Worm (Caenorhabditis elegans): Measurements from ENCODE around the gene str-8.

str-8 gene

ce11 chrV:15726610-15727009 lies 28.2 kb upstream of the str-8 start, which contains the start of the genes irld-57 and sfxn-1.3:
Gene irld-57 (minus strand): TSS chrV:15726710.
Gene sfxn-1.3 (plus strand): TSS chrV:15726841.
- TF ChIP-seq rnt-1 (tag; optimal IDR thresholded peaks at IDR 0.05), result no peak
- TF ChIP-seq sdc-2 (tag; optimal IDR thresholded peaks at IDR 0.05), result no peak

DNA sequence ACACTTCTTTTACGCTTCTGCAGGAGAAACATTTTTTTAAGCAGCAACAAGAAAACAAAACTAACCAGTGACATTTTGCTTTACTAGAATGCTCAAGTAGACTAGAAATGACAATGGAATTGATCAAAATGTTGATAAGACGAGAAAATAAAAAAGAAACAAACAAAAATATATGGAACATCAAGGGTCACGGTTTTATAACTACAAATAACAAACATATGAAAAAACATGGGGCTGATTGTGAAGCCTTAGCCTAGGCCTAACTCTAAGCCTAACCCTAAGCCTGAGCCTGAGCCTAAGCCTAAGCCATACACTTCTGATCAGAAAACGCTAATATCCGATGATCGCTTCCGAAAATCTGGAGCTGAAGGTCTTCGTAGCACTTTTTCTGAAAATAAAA lies 24.4 kb upstream of the str-8 start, which contains the start of gene Y6E2A.10:
Gene Y6E2A.10, minus strand, starts transcription at position 101 of the 400 bp plus-strand sequence.
- TF ChIP-seq K09A11.1 (tag; optimal IDR thresholded peaks at IDR 0.05; ENCODE audit: insufficient read depth) (no peak), npax-4 (tag; optimal IDR thresholded peaks at IDR 0.05) (no peak), ceh-45 (GFP tag; IDR thresholded peaks at IDR 0.05) (no peak), K02D7.2 (tag; optimal IDR thresholded peaks at IDR 0.05) (no peak), syd-9 (tag; optimal IDR thresholded peaks at IDR 0.05) (no peak), fkh-10 (GFP tag; optimal IDR thresholded peaks at IDR 0.05) (no peak), lim-6 (tag; optimal IDR thresholded peaks at IDR 0.05) (no peak), ztf-16 (tag; optimal IDR thresholded peaks at IDR 0.05) (no peak), pros-1 (tag; optimal IDR thresholded peaks at IDR 0.05) (no peak), ahr-1 (tag; optimal IDR thresholded peaks at IDR 0.05) (no peak), fkh-6 (tag; optimal IDR thresholded peaks at IDR 0.05) (no peak), rnt-1 (tag; optimal IDR thresholded peaks at IDR 0.05) (no peak)

DNA sequence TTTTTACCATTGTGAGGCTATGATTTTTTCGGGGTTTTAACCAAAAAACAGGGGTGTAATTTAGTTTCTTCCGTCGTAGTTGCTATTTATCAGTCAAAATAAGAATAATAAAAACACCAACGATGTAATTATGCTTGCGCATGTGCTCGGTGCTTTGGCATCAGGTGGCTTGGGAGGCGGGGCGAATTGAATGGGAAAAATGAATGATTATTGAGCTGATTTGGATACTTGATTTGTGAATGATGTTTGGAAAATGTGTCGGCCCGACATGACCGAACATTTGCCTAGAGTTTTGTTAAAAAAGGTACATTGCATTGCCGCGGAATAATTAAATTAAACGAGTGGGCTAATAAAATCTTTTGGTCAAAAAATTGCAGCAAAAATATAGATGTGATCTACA lies 22.6 kb upstream of the str-8 start, which contains the start of gene str-38:
Gene str-38, minus strand, starts transcription at position 101 of the 400 bp plus-strand sequence.
- no peak for TF ChIP-seq ama-1 (optimal IDR thresholded peaks at IDR 0.05)
- TF ChIP-seq ceh-24 (tag; optimal IDR thresholded peaks at IDR 0.05), result no peak
- TF ChIP-seq ceh-19 (GFP tag; optimal IDR thresholded peaks at IDR 0.05), result no peak
- no peak for TF ChIP-seq eyg-1 (tag; optimal IDR thresholded peaks at IDR 0.05)
- no peak for TF ChIP-seq ceh-45 (GFP tag; IDR thresholded peaks at IDR 0.05)

- TF ChIP-seq unc-86 (tag; optimal IDR thresholded peaks at IDR 0.05), result no peak
- TF ChIP-seq ceh-9 (tag; optimal IDR thresholded peaks at IDR 0.05), result no peak
- no peak for TF ChIP-seq ceh-34 (tag; optimal IDR thresholded peaks at IDR 0.05)
- no peak for TF ChIP-seq ceh-24 (tag; optimal IDR thresholded peaks at IDR 0.05)
- TF ChIP-seq ceh-45 (GFP tag; IDR thresholded peaks at IDR 0.05), result no peak
- TF ChIP-seq tbx-2 (tag; optimal IDR thresholded peaks at IDR 0.05), result no peak
Measured at ce11 chrV:15733020-15733419, 21.8 kb upstream of the str-8 start.

- TF ChIP-seq T23F11.4 (GFP tag; optimal IDR thresholded peaks at IDR 0.05) (no peak), ceh-45 (GFP tag; IDR thresholded peaks at IDR 0.05) (no peak), K02D7.2 (tag; optimal IDR thresholded peaks at IDR 0.05) (no peak), npax-4 (tag; optimal IDR thresholded peaks at IDR 0.05) (no peak), ceh-24 (tag; optimal IDR thresholded peaks at IDR 0.05) (no peak), pag-3 (tag; optimal IDR thresholded peaks at IDR 0.05; ENCODE audit: borderline replicate concordance) (no peak), ceh-9 (tag; optimal IDR thresholded peaks at IDR 0.05) (no peak), hlh-6 (tag; optimal IDR thresholded peaks at IDR 0.05) (no peak), Y22D7AL.16 (tag; optimal IDR thresholded peaks at IDR 0.05) (no peak), fkh-10 (GFP tag; optimal IDR thresholded peaks at IDR 0.05) (no peak)
Measured at ce11 chrV:15733568-15733967, 21.3 kb upstream of the str-8 start, which contains the start of gene T23D5.3. Gene T23D5.3 (minus strand): TSS chrV:15733668.

DNA sequence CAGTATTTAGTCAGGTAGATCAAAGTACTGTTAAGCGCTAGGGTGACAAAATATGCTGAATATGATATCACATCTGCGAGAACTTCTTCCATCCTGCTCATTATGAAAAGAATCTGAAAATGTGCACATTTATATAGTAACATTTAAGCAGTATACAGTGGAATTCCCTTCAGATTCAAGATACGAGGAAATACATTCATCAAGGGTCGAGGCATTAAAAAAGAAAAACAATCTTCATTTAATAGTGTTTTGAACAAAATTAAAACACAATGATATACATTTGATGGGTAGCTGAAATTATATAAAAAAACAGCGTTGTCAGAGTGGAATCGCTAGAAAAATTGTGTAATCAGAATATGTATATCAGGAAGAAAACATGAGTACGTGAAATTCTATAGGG lies 19.1 kb upstream of the str-8 start, which contains the start of gene str-27:
Gene str-27, minus strand, starts transcription at position 101 of the 400 bp plus-strand sequence.
- TF ChIP-seq C08G9.2 (tag; optimal IDR thresholded peaks at IDR 0.05) (no peak), unc-55 (GFP tag; optimal IDR thresholded peaks at IDR 0.05) (no peak), Y22D7AL.16 (tag; optimal IDR thresholded peaks at IDR 0.05) (no peak), K09A11.1 (tag; optimal IDR thresholded peaks at IDR 0.05; ENCODE audit: insufficient read depth) (no peak), che-1 (tag; optimal IDR thresholded peaks at IDR 0.05) (no peak), ceh-18 (tag; optimal IDR thresholded peaks at IDR 0.05) (no peak), eyg-1 (tag; optimal IDR thresholded peaks at IDR 0.05) (no peak), pag-3 (tag; optimal IDR thresholded peaks at IDR 0.05; ENCODE audit: borderline replicate concordance) (no peak), pha-2 (tag; optimal IDR thresholded peaks at IDR 0.05) (no peak), hlh-8 (tag; optimal IDR thresholded peaks at IDR 0.05) (no peak), hlh-13 (GFP tag; optimal IDR thresholded peaks at IDR 0.05) (no peak), ceh-45 (GFP tag; IDR thresholded peaks at IDR 0.05) (no peak), tbx-7 (tag; optimal IDR thresholded peaks at IDR 0.05) (no peak), gmeb-2 (tag; optimal IDR thresholded peaks at IDR 0.05) (no peak), nfya-1 (tag; optimal IDR thresholded peaks at IDR 0.05) (no peak), T23F11.4 (GFP tag; optimal IDR thresholded peaks at IDR 0.05) (no peak), elt-2 (tag; optimal IDR thresholded peaks at IDR 0.05) (no peak), ttx-3 (tag; optimal IDR thresholded peaks at IDR 0.05) (no peak), sox-4 (tag; optimal IDR thresholded peaks at IDR 0.05) (no peak)
